Worm (Caenorhabditis elegans): ENCODE measurements around the gene osm-10.

osm-10 gene

DNA sequence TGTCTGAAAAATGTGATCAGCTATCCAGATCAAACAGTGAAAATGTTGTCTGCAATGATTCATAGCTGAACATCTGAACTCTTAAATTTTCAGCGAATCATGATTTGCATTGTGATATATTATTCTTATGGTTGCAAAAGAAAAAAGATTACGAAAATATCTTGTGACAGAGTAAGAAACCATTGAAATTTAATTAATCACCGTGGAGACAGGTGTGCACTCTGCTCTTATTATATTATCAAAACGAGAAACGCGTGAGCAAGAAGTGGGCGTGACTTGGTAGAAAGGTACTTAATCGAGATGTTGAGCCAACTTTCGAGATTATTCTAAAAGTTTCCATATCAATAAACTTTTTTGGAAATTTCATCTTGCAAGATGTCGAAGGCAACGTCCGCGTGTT, at the start of gene osm-10:
Gene osm-10, plus strand, starts transcription at position 293 of the 400 bp plus-strand sequence.
- TF ChIP-seq aha-1 (tag) = peak; percentile 52
- no peak for TF ChIP-seq pha-4 (GFP tag; IDR thresholded peaks at IDR 0.05)
- no peak for TF ChIP-seq pha-4 (tag; optimal IDR thresholded peaks at IDR 0.05)
- no peak for TF ChIP-seq cey-2 (tag; optimal IDR thresholded peaks at IDR 0.05; ENCODE audit: borderline replicate concordance, insufficient read depth)

ce11 chrIII:7195325-7195724, 47.8 kb upstream of the osm-10 start, which contains the start of gene F37C12.18:
TSS of gene F37C12.18 (minus strand) at chrIII:7195425.
- TF ChIP-seq nhr-102 (tag; optimal IDR thresholded peaks at IDR 0.05) (no peak), aha-1 (tag) (peak; percentile 68), lir-3 (tag; optimal IDR thresholded peaks at IDR 0.05) (no peak), sdz-12 (GFP tag; optimal IDR thresholded peaks at IDR 0.05) (no peak), F44E2.7 (GFP tag; IDR thresholded peaks at IDR 0.05) (no peak), dpl-1 (GFP tag; optimal IDR thresholded peaks at IDR 0.05) (no peak), tra-1 (GFP tag; IDR thresholded peaks at IDR 0.05) (no peak)

DNA sequence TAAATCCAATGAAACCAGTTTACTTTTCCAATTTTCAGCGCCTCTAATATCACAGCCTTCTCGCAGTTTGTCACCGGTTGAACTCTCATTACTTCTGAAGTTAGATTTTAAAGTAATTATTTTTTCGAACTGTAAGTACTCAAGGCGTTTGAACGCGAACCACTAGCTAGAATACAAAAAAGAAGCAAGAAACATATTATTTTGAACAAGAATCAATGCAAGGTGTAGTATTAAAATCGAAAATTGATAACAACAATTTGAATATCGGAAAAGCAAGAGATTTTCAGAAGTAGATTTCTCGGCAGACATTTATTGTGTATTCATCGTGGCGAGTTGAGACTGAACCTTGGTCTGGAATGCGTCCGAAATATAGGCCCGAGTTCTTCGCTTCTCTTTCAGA, 45.1 kb upstream of the osm-10 start, which contains the start of gene exos-9:
Gene exos-9, minus strand, starts transcription at position 101 of the 400 bp plus-strand sequence.
- TF ChIP-seq aha-1 (tag) (peak; percentile 31), php-3 (GFP tag; IDR thresholded peaks at IDR 0.05) (no peak)

DNA sequence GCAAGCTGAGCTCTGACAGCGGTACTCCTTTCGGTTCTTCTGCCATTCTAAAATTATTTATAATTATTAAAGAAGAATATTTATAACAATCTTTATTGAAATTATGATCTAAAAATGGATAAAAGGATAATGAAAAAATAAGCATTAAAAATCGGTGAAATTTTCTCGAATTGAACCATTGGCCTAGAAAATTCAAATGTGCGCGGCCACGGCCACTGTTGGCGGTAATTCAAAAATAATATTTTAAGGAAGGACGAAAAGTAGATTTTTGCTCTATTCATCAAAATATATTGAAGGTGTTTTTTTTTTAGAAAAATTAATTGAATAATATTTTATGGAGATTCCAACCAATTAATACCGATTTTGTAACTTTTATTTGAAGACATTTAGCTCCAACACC, 44.2 kb upstream of the osm-10 start, which contains the start of gene pfd-5:
Gene pfd-5, minus strand, starts transcription at position 47 of the 400 bp plus-strand sequence.
- TF ChIP-seq lsy-2 (tag; optimal IDR thresholded peaks at IDR 0.05) = peak in 1 of 2 experiments; percentile 84
- no peak for TF ChIP-seq D1046.2 (GFP tag; IDR thresholded peaks at IDR 0.05)
- TF ChIP-seq attf-4 (tag; optimal IDR thresholded peaks at IDR 0.05) = no peak
- peak; percentile 22 for TF ChIP-seq dve-1 (tag; optimal IDR thresholded peaks at IDR 0.05; ENCODE audit: insufficient read depth)
- no peak for TF ChIP-seq daf-16 (GFP tag; optimal IDR thresholded peaks at IDR 0.05)
- TF ChIP-seq daf-16 (tag; optimal IDR thresholded peaks at IDR 0.05) = peak; percentile 15
- TF ChIP-seq unc-39 (tag; optimal IDR thresholded peaks at IDR 0.05) = no peak
- no peak for TF ChIP-seq ctbp-1 (GFP tag; IDR thresholded peaks at IDR 0.05)
- TF ChIP-seq unc-62 (GFP tag; optimal IDR thresholded peaks at IDR 0.05 in 1 of 2) = no peak
- TF ChIP-seq unc-62 (tag; optimal IDR thresholded peaks at IDR 0.05) = no peak
- TF ChIP-seq egl-27 (tag; optimal IDR thresholded peaks at IDR 0.05) = no peak
- TF ChIP-seq pqm-1 (tag; optimal IDR thresholded peaks at IDR 0.05) = no peak
- TF ChIP-seq lin-38 (GFP tag; IDR thresholded peaks at IDR 0.05) = peak; percentile 53
- peak; percentile 98 for TF ChIP-seq mes-2 (tag; optimal IDR thresholded peaks at IDR 0.05; ENCODE audit: poor library complexity, severe bottlenecking)
- TF ChIP-seq tra-1 (GFP tag; IDR thresholded peaks at IDR 0.05) = no peak
- 0 out of 2 replicates have a peak, but pooled peaks have one; percentile 26 for TF ChIP-seq ceh-44 (GFP tag; IDR thresholded peaks at IDR 0.05)
- TF ChIP-seq hif-1 (tag; optimal IDR thresholded peaks at IDR 0.05) = peak in 1 of 2 experiments; percentile 88
- TF ChIP-seq unc-130 (GFP tag; optimal IDR thresholded peaks at IDR 0.05) = peak; percentile 57
- TF ChIP-seq snpc-1.2 (GFP tag; IDR thresholded peaks at IDR 0.05) = no peak
- TF ChIP-seq F10B5.3 (tag; optimal IDR thresholded peaks at IDR 0.05) = no peak
- peak; percentile 92 for TF ChIP-seq dpl-1 (GFP tag; optimal IDR thresholded peaks at IDR 0.05)
- TF ChIP-seq lin-13 (GFP tag; optimal IDR thresholded peaks at IDR 0.05) = no peak
- TF ChIP-seq spr-1 (tag; optimal IDR thresholded peaks at IDR 0.05) = no peak
- peak; percentile 36 for TF ChIP-seq hlh-30 (tag; optimal IDR thresholded peaks at IDR 0.05; ENCODE audit: insufficient read depth)
- peak; percentile 41 for TF ChIP-seq mep-1 (tag; optimal IDR thresholded peaks at IDR 0.05)
- no peak for TF ChIP-seq nhr-25 (tag; optimal IDR thresholded peaks at IDR 0.05; ENCODE audit: borderline replicate concordance, insufficient read depth)
- no peak for TF ChIP-seq skn-1 (tag; optimal IDR thresholded peaks at IDR 0.05)

Data from whole organism, L4 larva.